Worm (Caenorhabditis elegans) whole organism, early embryonic: ENCODE data around the gene dhs-22.

ENCODE experiments used
- B0310.2 ChIP-seq: sonication (generic microtip); optimal IDR thresholded peaks from 2 replicates; lab custom pipeline; 2016; ENCODE audit warnings: mild to moderate bottlenecking, missing genetic modification characterization, missing compliant biosample characterization
- F13C5.2 ChIP-seq: sonication (generic microtip); optimal IDR thresholded peaks from 2 replicates; lab custom pipeline; 2017; ENCODE audit warnings: mild to moderate bottlenecking, missing genetic modification characterization, inconsistent platforms, missing compliant biosample characterization
- aly-1 ChIP-seq: sonication (generic microtip); optimal IDR thresholded peaks from 2 replicates; lab custom pipeline; 2016; ENCODE audit warnings: missing genetic modification characterization, missing compliant biosample characterization
- ama-1 ChIP-seq: fragments of 150-350 bp; optimal IDR thresholded peaks from 2 replicates; lab custom pipeline; 2014
- ceh-13 ChIP-seq: fragments of 200-800 bp; sonication (Bioruptor generic); optimal IDR thresholded peaks from 2 replicates; lab custom pipeline; 2018; ENCODE audit warnings: mild to moderate bottlenecking, missing genetic modification characterization, missing compliant biosample characterization
- ceh-36 ChIP-seq: sonication (generic microtip); optimal IDR thresholded peaks from 2 replicates; lab custom pipeline; 2016; ENCODE audit warnings: missing genetic modification characterization, inconsistent platforms, missing compliant biosample characterization
- ets-7 ChIP-seq: sonication (generic microtip); optimal IDR thresholded peaks from 2 replicates; lab custom pipeline; 2016; ENCODE audit warnings: missing genotype, missing genetic modification characterization, missing compliant biosample characterization
- flt-1 ChIP-seq: fragments of 200-800 bp; sonication (Bioruptor generic); IDR thresholded peaks from 2 replicates; pipeline ENCODE4 v1.3.6; 2022; ENCODE audit warnings: missing genetic modification characterization, missing compliant biosample characterization
- hmbx-1 ChIP-seq: sonication (generic microtip); optimal IDR thresholded peaks from 2 replicates; lab custom pipeline; 2016; ENCODE audit warnings: mild to moderate bottlenecking, missing genetic modification characterization, missing compliant biosample characterization
- hmg-4 ChIP-seq: fragments of 200-800 bp; sonication (Bioruptor generic); optimal IDR thresholded peaks from 2 replicates; lab custom pipeline; 2018; ENCODE audit warnings: mild to moderate bottlenecking, missing genetic modification characterization, missing compliant biosample characterization
- hnd-1 ChIP-seq: sonication (generic microtip); optimal IDR thresholded peaks from 2 replicates; lab custom pipeline; 2016; ENCODE audit warnings: missing genetic modification characterization, missing compliant biosample characterization
- pes-1 ChIP-seq: fragments of 200-800 bp; sonication (Bioruptor generic); IDR thresholded peaks from 2 replicates; pipeline ENCODE4 v1.3.6; 2022; ENCODE audit warnings: missing genetic modification reagents, missing genetic modification characterization, missing compliant biosample characterization
- scrt-1 ChIP-seq: fragments of 200-800 bp; sonication (Bioruptor generic); IDR thresholded peaks from 2 replicates; pipeline ENCODE4 v1.3.6; 2022; ENCODE audit warnings: missing genetic modification characterization, missing compliant biosample characterization
- sea-1 ChIP-seq: fragments of 200-800 bp; sonication (Bioruptor generic); conservative IDR thresholded peaks from 2 replicates; pipeline ENCODE4 v1.3.6; 2022; ENCODE audit warnings: missing genetic modification characterization, missing compliant biosample characterization
- tbx-11 ChIP-seq: fragments of 200-800 bp; sonication (Bioruptor generic); IDR thresholded peaks from 2 replicates; pipeline ENCODE4 v1.3.6; 2022; ENCODE audit warnings: missing genetic modification characterization, missing compliant biosample characterization
- tbx-37 ChIP-seq: fragments of 200-800 bp; sonication (Bioruptor generic); conservative IDR thresholded peaks from 2 replicates; pipeline ENCODE4 v1.3.6; 2022; ENCODE audit warnings: missing genetic modification reagents, missing genetic modification characterization, missing compliant biosample characterization
- tra-4 ChIP-seq: sonication (generic microtip); optimal IDR thresholded peaks from 2 replicates; lab custom pipeline; 2017; ENCODE audit warnings: missing genetic modification characterization, missing compliant biosample characterization

The dhs-22 gene

DNA sequence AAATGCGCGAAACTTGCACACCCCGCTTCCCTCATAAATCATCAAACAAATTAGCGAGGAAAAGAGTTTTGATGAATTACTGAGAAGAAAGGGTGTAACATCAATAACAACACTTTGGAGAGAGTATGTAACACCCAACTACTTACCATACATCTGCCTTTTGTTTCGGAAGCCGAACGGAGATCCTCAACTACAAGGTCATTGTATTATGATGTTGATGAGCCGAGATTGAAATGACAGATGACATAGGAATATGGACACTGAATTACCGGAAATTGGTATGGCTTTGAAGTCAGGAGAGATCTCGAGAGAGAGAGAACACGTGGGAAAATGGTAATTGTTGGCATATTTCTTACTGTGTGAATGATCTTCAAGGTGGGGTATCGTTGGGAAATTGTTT, 4.8 kb upstream of the dhs-22 start:
- TF ChIP-seq B0310.2 (tag; lab: Kevin White, UChicago) (no peak), hmbx-1 (tag; lab: Kevin White, UChicago) (no peak), tra-4 (tag; lab: Kevin White, UChicago) (no peak), hmg-4 (GFP tag; lab: Kevin White, UChicago) (no peak), tbx-37 (GFP tag; lab: Robert Waterston, UW) (no peak), flt-1 (GFP tag; lab: Robert Waterston, UW) (no peak), sea-1 (GFP tag; lab: Robert Waterston, UW) (no peak), scrt-1 (GFP tag; lab: Robert Waterston, UW) (no peak), tbx-11 (GFP tag; lab: Robert Waterston, UW) (no peak), ama-1 (lab: Kevin White, UChicago) (no peak), ceh-13 (GFP tag; lab: Kevin White, UChicago) (no peak), pes-1 (GFP tag; lab: Robert Waterston, UW) (no peak)

DNA sequence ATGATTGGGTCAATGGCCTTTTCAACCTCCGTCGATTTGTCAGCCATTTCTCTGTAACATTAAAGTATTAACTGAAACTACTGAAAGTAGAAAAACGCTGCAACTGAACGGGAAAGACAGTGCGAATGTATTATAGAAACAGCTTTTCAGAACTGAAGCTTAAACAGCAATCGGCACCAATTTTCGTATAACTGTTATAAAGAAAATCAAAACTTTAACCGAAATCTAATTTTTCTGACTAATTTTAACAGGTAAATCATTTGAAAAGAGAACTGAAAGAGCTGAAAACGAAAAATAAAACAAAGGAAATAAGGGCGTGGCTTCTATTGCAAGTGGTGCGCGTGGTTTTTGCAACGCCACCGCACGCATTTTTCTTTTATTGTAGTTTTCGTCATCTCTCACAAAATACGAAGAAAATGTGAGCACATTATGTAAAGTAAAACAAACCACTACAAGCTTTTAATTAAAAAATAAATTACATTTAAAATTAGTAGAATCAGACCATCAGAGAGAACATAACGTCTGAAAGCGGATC, 3.8 kb upstream of the dhs-22 start, which contains the start of gene rrsr-1:
Gene rrsr-1, minus strand, starts transcription at position 51 of the 535 bp plus-strand sequence.
- TF ChIP-seq pes-1 (GFP tag; lab: Robert Waterston, UW) (0 out of 2 replicates have a peak, but pooled peaks have one; percentile 14), hmbx-1 (tag; lab: Kevin White, UChicago) (no peak), flt-1 (GFP tag; lab: Robert Waterston, UW) (peak; percentile 57; the same call in 1 of the 2 replicates), ceh-36 (tag; lab: Kevin White, UChicago) (no peak), aly-1 (tag; lab: Kevin White, UChicago) (no peak), scrt-1 (GFP tag; lab: Robert Waterston, UW) (no peak), F13C5.2 (tag; lab: Kevin White, UChicago) (peak; percentile 51), hmg-4 (GFP tag; lab: Kevin White, UChicago) (no peak), sea-1 (GFP tag; lab: Robert Waterston, UW) (no peak), tra-4 (tag; lab: Kevin White, UChicago) (no peak), tbx-37 (GFP tag; lab: Robert Waterston, UW) (no peak), B0310.2 (tag; lab: Kevin White, UChicago) (no peak), ama-1 (lab: Kevin White, UChicago) (no peak), hnd-1 (no peak)

DNA sequence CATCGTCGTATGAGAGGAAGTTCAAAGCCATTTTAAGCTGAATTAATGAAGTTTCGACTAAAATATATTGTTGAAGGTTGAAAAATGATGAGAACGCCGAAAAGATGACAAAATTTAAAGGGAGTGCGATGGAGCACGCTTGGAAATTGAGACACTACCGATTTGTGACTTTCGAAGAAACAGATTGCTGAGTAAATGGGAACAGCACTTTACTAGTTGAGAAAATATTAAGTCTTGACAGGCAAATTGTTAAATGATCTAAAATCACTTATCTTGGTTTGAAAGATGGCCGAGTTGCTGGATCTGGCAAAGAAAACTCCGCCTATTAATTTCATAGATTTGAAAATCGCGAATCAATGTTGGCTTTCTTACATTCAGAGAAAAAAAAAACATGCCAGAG, 2.0 kb upstream of the dhs-22 start, which contains the start of gene rpoa-12:
Gene rpoa-12, minus strand, starts transcription at position 37 of the 400 bp plus-strand sequence.
- TF ChIP-seq aly-1 (tag; lab: Kevin White, UChicago) (no peak), hmg-4 (GFP tag; lab: Kevin White, UChicago) (no peak), tbx-37 (GFP tag; lab: Robert Waterston, UW) (peak; percentile 59; the same call in 1 of the 2 replicates), pes-1 (GFP tag; lab: Robert Waterston, UW) (no peak)

DNA sequence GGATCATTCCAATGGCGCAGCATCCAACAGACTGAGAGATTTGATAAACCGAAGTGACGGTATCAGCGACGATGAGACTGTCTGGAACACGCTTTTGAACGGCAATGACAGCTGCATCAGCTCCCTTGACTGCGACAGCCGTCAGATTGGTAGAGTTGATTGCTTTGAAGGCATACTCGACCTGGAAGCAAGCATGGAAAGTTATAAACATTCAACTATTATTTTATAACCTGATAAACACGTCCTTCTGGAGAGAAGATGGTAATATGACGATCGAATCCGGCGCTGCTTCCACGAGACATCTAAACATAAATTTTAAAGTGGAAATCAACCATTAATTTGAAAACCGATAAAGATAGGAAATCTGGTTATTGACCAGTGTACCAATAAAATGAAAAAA, 1.1 kb upstream of the dhs-22 start, which contains the start of gene pas-1:
Gene pas-1, minus strand, starts transcription at position 302 of the 400 bp plus-strand sequence.
- no peak for TF ChIP-seq hmg-4 (GFP tag; lab: Kevin White, UChicago)
- TF ChIP-seq tra-4 (tag; lab: Kevin White, UChicago), result no peak
- TF ChIP-seq tbx-37 (GFP tag; lab: Robert Waterston, UW), result no peak
- TF ChIP-seq pes-1 (GFP tag; lab: Robert Waterston, UW), result no peak
- no peak for TF ChIP-seq B0310.2 (tag; lab: Kevin White, UChicago)
- TF ChIP-seq tbx-11 (GFP tag; lab: Robert Waterston, UW), result no peak
- TF ChIP-seq scrt-1 (GFP tag; lab: Robert Waterston, UW), result 0 out of 2 replicates have a peak, but pooled peaks have one; percentile 11
- no peak for TF ChIP-seq ceh-36 (tag; lab: Kevin White, UChicago)
- TF ChIP-seq sea-1 (GFP tag; lab: Robert Waterston, UW), result no peak

DNA sequence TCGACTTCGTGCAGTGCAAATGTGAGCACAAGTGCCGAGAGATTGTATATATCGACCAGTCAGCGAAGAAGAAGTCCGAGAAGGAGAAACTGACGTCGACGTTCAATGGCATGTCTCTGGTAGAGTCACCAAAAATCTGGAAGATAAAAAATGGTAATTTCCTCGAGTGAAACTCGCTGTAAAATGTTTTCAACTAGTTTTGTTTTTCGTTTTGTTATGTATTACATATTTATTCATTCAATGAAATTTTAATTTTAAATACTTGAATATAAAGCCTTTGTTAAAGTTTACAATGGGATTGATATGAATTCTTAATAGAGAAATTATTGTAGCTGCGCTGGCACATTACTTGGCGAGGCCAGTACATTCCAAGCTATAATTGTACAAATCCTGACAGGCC, 1.4 kb downstream of the dhs-22 start:
- TF ChIP-seq ceh-36 (tag; lab: Kevin White, UChicago), result no peak
- no peak for TF ChIP-seq tbx-37 (GFP tag; lab: Robert Waterston, UW)
- TF ChIP-seq tra-4 (tag; lab: Kevin White, UChicago), result no peak
- no peak for TF ChIP-seq sea-1 (GFP tag; lab: Robert Waterston, UW)
- no peak for TF ChIP-seq scrt-1 (GFP tag; lab: Robert Waterston, UW)
- no peak for TF ChIP-seq aly-1 (tag; lab: Kevin White, UChicago)
- TF ChIP-seq flt-1 (GFP tag; lab: Robert Waterston, UW), result no peak
- TF ChIP-seq ceh-13 (GFP tag; lab: Kevin White, UChicago), result no peak
- TF ChIP-seq ama-1 (lab: Kevin White, UChicago), result no peak
- no peak for TF ChIP-seq F13C5.2 (tag; lab: Kevin White, UChicago)
- TF ChIP-seq tbx-11 (GFP tag; lab: Robert Waterston, UW), result no peak
- no peak for TF ChIP-seq B0310.2 (tag; lab: Kevin White, UChicago)
- TF ChIP-seq hnd-1, result no peak

DNA sequence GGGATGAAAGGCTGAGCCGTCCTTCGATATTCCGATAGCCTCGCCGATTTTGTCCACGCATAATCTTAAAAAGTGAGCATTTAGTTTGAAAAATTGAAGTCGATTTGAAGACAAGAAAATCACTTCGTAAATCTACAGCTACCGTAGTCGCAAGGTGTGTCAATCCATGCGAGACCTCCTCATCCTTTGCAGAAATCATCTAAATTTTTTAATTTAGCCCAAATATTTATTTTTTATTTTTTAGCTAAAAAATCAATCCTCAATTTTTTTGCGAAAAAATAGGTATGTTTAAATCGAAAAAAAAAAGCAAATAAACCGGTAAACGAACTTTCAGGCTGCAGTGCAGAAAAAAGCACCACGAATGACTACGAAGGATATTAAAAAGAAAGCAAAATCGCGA, 3.5 kb downstream of the dhs-22 start, which contains the start of the genes nxf-2 and set-31:
Gene nxf-2, minus strand, starts transcription at position 101 of the 400 bp plus-strand sequence.
Gene set-31, plus strand, starts transcription at position 169 of the 400 bp plus-strand sequence.
- TF ChIP-seq tbx-37 (GFP tag; lab: Robert Waterston, UW) (no peak), ets-7 (tag; lab: Kevin White, UChicago) (no peak), pes-1 (GFP tag; lab: Robert Waterston, UW) (no peak), sea-1 (GFP tag; lab: Robert Waterston, UW) (no peak), aly-1 (tag; lab: Kevin White, UChicago) (no peak), ceh-36 (tag; lab: Kevin White, UChicago) (no peak), ama-1 (lab: Kevin White, UChicago) (no peak), flt-1 (GFP tag; lab: Robert Waterston, UW) (no peak), ceh-13 (GFP tag; lab: Kevin White, UChicago) (no peak), scrt-1 (GFP tag; lab: Robert Waterston, UW) (no peak), F13C5.2 (tag; lab: Kevin White, UChicago) (no peak)
